Fruit fly (Drosophila melanogaster) whole organism, embryonic: ENCODE results near the gene CG18577.

Source experiments
- Aef1 ChIP-seq: fragments of 200-800 bp; sonication (Bioruptor generic); IDR thresholded peaks from 3 replicates; pipeline ENCODE4 v1.3.6; 2022; ENCODE audit warnings: missing biosample characterization, missing genetic modification characterization
- CG14014 ChIP-seq: fragments of 200-800 bp; sonication (Bioruptor generic); IDR thresholded peaks from 2 replicates; pipeline ENCODE4 v1.3.6; 2022; ENCODE audit warnings: missing biosample characterization, missing genetic modification characterization
- CG14710 ChIP-seq: fragments of 200-800 bp; sonication (Bioruptor generic); optimal IDR thresholded peaks from 3 replicates; lab custom pipeline; 2019; ENCODE audit warnings: missing biosample characterization, mild to moderate bottlenecking, missing genetic modification characterization, moderate library complexity
- CG1792 ChIP-seq: fragments of 200-800 bp; sonication (Bioruptor generic); optimal IDR thresholded peaks from 2 replicates; lab custom pipeline; 2016; ENCODE audit warnings: missing biosample characterization, missing genetic modification characterization
- CG2712 ChIP-seq: fragments of 200-800 bp; optimal IDR thresholded peaks from 3 replicates; lab custom pipeline; 2019; ENCODE audit warnings: missing biosample characterization, mild to moderate bottlenecking, missing genetic modification characterization, moderate library complexity
- CG3065 ChIP-seq: fragments of 200-800 bp; sonication (Bioruptor generic); optimal IDR thresholded peaks from 2 replicates; lab custom pipeline; 2016; ENCODE audit warnings: missing biosample characterization, missing genetic modification characterization
- CG9437 ChIP-seq: fragments of 200-800 bp; sonication (Bioruptor generic); optimal IDR thresholded peaks from 2 replicates; lab custom pipeline; 2018; ENCODE audit warnings: missing biosample characterization, mild to moderate bottlenecking, missing genetic modification characterization
- Dll ChIP-seq: fragments of 200-800 bp; sonication (Bioruptor generic); IDR thresholded peaks from 4 replicates; pipeline ENCODE4 v1.3.6; 2022; ENCODE audit warnings: missing biosample characterization, missing genetic modification characterization; ENCODE audit not compliant: partially characterized antibody
- ato ChIP-seq: fragments of 200-800 bp; sonication (Bioruptor generic); IDR thresholded peaks from 2 replicates; pipeline ENCODE4 v1.3.6; 2022; ENCODE audit warnings: missing biosample characterization, missing genetic modification characterization; ENCODE audit not compliant: partially characterized antibody
- bsh ChIP-seq, 2 experiments: fragments of 200-800 bp; sonication (Bioruptor generic); optimal IDR thresholded peaks; 2 replicates each; lab custom pipeline; 2017 to 2018; ENCODE audit warnings: mild to moderate bottlenecking in 2 of 2, missing biosample characterization in 2 of 2, missing genetic modification characterization in 2 of 2, moderate library complexity in 1 of 2
- chif ChIP-seq, 2 experiments: fragments of 200-800 bp; sonication (Bioruptor generic); optimal IDR thresholded peaks; 3 replicates each; lab custom pipeline; 2016; ENCODE audit warnings: missing biosample characterization in 2 of 2, missing genetic modification characterization in 2 of 2
- ci ChIP-seq: fragments of 200-800 bp; sonication (Bioruptor generic); IDR thresholded peaks from 3 replicates; pipeline ENCODE4 v1.3.6; 2022; ENCODE audit warnings: missing biosample characterization, missing genetic modification characterization
- fru ChIP-seq: fragments of >200 bp; optimal IDR thresholded peaks from 2 replicates; lab custom pipeline; 2017
- maf-S ChIP-seq: fragments of 200-800 bp; sonication (Bioruptor generic); optimal IDR thresholded peaks from 2 replicates; lab custom pipeline; 2016; ENCODE audit warnings: missing biosample characterization, missing genetic modification characterization

DNA sequence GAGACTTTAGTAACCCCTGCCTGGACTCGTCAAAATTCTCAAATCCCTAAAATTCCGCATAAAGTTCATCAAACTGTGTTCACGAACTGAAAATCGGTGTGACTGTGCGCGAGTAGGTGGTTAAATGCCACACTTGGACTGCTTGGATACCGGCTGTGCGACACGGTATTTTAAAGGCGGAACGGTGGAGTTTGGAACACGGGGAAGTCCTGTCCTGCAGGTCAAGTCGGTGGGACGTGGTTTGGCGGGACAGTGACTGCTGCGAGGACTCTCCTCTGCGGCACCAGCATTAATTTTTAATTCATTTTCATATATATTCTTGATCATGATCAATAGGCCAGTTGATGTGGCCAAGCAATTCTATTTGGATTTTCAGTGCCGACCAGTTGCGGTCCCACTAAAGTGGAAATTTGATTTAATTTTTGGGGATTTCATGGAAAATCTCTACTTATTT lies 39.1 kb downstream of the CG18577 start, which contains the start of the genes Arfip and CG17721:
- TF ChIP-seq Aef1 (GFP tag; lab: Robert Waterston, UW) (no peak), CG1792 (GFP tag; lab: Kevin White, UChicago) (no peak), Dll (GFP tag; lab: Robert Waterston, UW) (no peak), CG3065 (no peak), maf-S (GFP tag; lab: Kevin White, UChicago) (no peak), CG2712 (tag; lab: Kevin White, UChicago) (peak; percentile 19), CG9437 (no peak), ci (GFP tag; lab: Robert Waterston, UW) (no peak), ato (GFP tag; lab: Robert Waterston, UW) (no peak), bsh (GFP tag; optimal IDR thresholded peaks at IDR 0.05; lab: Kevin White, UChicago) (no peak), chif (GFP tag; optimal IDR thresholded peaks at IDR 0.05; lab: Kevin White, UChicago) (no peak), CG14014 (GFP tag; lab: Robert Waterston, UW) (no peak), fru (lab: Kevin White, UChicago) (no peak), CG14710 (tag; lab: Kevin White, UChicago) (peak; percentile 93)
